Worm (Caenorhabditis elegans): Measurements from ENCODE around the gene T01C3.2.
A peak's percentile ranks its signal among the peaks of the same experiment; 100 is the strongest.

T01C3.2 gene

ce11 chrV:14990843-14991242 is at the start of gene T01C3.2, which contains the start of gene cdt-2:
TSS of gene T01C3.2 (plus strand) at chrV:14991168.
TSS of gene cdt-2 (minus strand) at chrV:14991126.
- TF ChIP-seq mep-1 (tag; optimal IDR thresholded peaks at IDR 0.05), result peak; percentile 28
- TF ChIP-seq lsy-2 (tag; optimal IDR thresholded peaks at IDR 0.05), result peak; percentile 11
- no peak for TF ChIP-seq bed-3 (GFP tag; optimal IDR thresholded peaks at IDR 0.05)

ce11 chrV:14942898-14943297 is 48.1 kb upstream of the T01C3.2 start:
- peak; percentile 96 for TF ChIP-seq zip-8 (tag; optimal IDR thresholded peaks at IDR 0.05)
- TF ChIP-seq nhr-12 (tag; optimal IDR thresholded peaks at IDR 0.05), result no peak

- TF ChIP-seq ztf-11 (tag; optimal IDR thresholded peaks at IDR 0.05), result no peak
- TF ChIP-seq ces-1 (GFP tag; optimal IDR thresholded peaks at IDR 0.05), result no peak
- TF ChIP-seq lin-32 (GFP tag; optimal IDR thresholded peaks at IDR 0.05), result no peak
- no peak for TF ChIP-seq nhr-2 (tag; optimal IDR thresholded peaks at IDR 0.05)
- no peak for TF ChIP-seq nhr-237 (tag; optimal IDR thresholded peaks at IDR 0.05)
- TF ChIP-seq tbx-8 (GFP tag; optimal IDR thresholded peaks at IDR 0.05), result no peak
- TF ChIP-seq mls-2 (tag; optimal IDR thresholded peaks at IDR 0.05), result no peak
- no peak for TF ChIP-seq sem-2 (GFP tag; optimal IDR thresholded peaks at IDR 0.05)
- TF ChIP-seq unc-62 (GFP tag; optimal IDR thresholded peaks at IDR 0.05), result no peak
- no peak for TF ChIP-seq mab-5 (tag; optimal IDR thresholded peaks at IDR 0.05)
- TF ChIP-seq elt-3 (tag; optimal IDR thresholded peaks at IDR 0.05), result no peak
- no peak for TF ChIP-seq snpc-4 (tag; optimal IDR thresholded peaks at IDR 0.05)
- no peak for TF ChIP-seq unc-39 (tag; optimal IDR thresholded peaks at IDR 0.05)
- no peak for TF ChIP-seq drap-1 (GFP tag; optimal IDR thresholded peaks at IDR 0.05)
- no peak for TF ChIP-seq cnd-1 (tag; optimal IDR thresholded peaks at IDR 0.05)
- no peak for TF ChIP-seq lin-13 (tag; optimal IDR thresholded peaks at IDR 0.05)
- no peak for TF ChIP-seq nhr-28 (tag; optimal IDR thresholded peaks at IDR 0.05)
Measured at ce11 chrV:14943774-14944173, 47.2 kb upstream of the T01C3.2 start.

ce11 chrV:14945124-14945523 is 45.8 kb upstream of the T01C3.2 start:
- no peak for TF ChIP-seq sptf-1 (tag; optimal IDR thresholded peaks at IDR 0.05)
- no peak for TF ChIP-seq flh-1 (GFP tag; optimal IDR thresholded peaks at IDR 0.05)
- TF ChIP-seq tbx-8 (GFP tag; optimal IDR thresholded peaks at IDR 0.05), result no peak
- no peak for TF ChIP-seq bed-3 (GFP tag; optimal IDR thresholded peaks at IDR 0.05)
- TF ChIP-seq sem-2 (GFP tag; optimal IDR thresholded peaks at IDR 0.05), result no peak
- no peak for TF ChIP-seq zip-8 (tag; optimal IDR thresholded peaks at IDR 0.05)
- no peak for TF ChIP-seq lsy-2 (tag; optimal IDR thresholded peaks at IDR 0.05)
- TF ChIP-seq nhr-2 (tag; optimal IDR thresholded peaks at IDR 0.05), result no peak
- TF ChIP-seq hlh-1 (tag; optimal IDR thresholded peaks at IDR 0.05), result no peak

- no peak for TF ChIP-seq unc-62 (GFP tag; optimal IDR thresholded peaks at IDR 0.05)
- TF ChIP-seq lsy-2 (tag; optimal IDR thresholded peaks at IDR 0.05), result no peak
- TF ChIP-seq mls-2 (tag; optimal IDR thresholded peaks at IDR 0.05), result no peak
- no peak for TF ChIP-seq hlh-1 (tag; optimal IDR thresholded peaks at IDR 0.05)
- no peak for TF ChIP-seq nhr-76 (tag; optimal IDR thresholded peaks at IDR 0.05)
- TF ChIP-seq cnd-1 (tag; optimal IDR thresholded peaks at IDR 0.05), result no peak
- no peak for TF ChIP-seq ceh-39 (tag; optimal IDR thresholded peaks at IDR 0.05)
- TF ChIP-seq pha-4 (tag; optimal IDR thresholded peaks at IDR 0.05), result no peak
- no peak for TF ChIP-seq M03D4.4 (tag; optimal IDR thresholded peaks at IDR 0.05)
- no peak for TF ChIP-seq bed-3 (GFP tag; optimal IDR thresholded peaks at IDR 0.05)
- TF ChIP-seq nhr-2 (tag; optimal IDR thresholded peaks at IDR 0.05), result no peak
- TF ChIP-seq nhr-28 (tag; optimal IDR thresholded peaks at IDR 0.05), result no peak
- no peak for TF ChIP-seq flh-1 (GFP tag; optimal IDR thresholded peaks at IDR 0.05)
- TF ChIP-seq zip-8 (tag; optimal IDR thresholded peaks at IDR 0.05), result no peak
- TF ChIP-seq ceh-43 (GFP tag; optimal IDR thresholded peaks at IDR 0.05), result no peak
- TF ChIP-seq ztf-11 (tag; optimal IDR thresholded peaks at IDR 0.05), result no peak
Measured at ce11 chrV:14945697-14946096, 45.3 kb upstream of the T01C3.2 start, which contains the start of gene C30G7.3. TSS of gene C30G7.3 (minus strand) at chrV:14945704.

- TF ChIP-seq nhr-2 (tag; optimal IDR thresholded peaks at IDR 0.05), result no peak
Measured at ce11 chrV:14947022-14947421, 43.9 kb upstream of the T01C3.2 start, which contains the start of gene C30G7.4. TSS of gene C30G7.4 (minus strand) at chrV:14947122.
